Fruit fly (Drosophila melanogaster): ENCODE results near the gene ase.
A peak's percentile ranks its signal among the peaks of the same experiment; 100 is the strongest.

Gene ase

dm6 chrX:460447-460846 lies at the start of gene ase:
TSS of gene ase (plus strand) at chrX:460747.
- no peak for TF ChIP-seq OdsH (GFP tag; optimal IDR thresholded peaks at IDR 0.05)
- TF ChIP-seq Sp1 (GFP tag; optimal IDR thresholded peaks at IDR 0.05) = no peak
- TF ChIP-seq GATAd (GFP tag; optimal IDR thresholded peaks at IDR 0.05) = no peak
- TF ChIP-seq br (GFP tag; optimal IDR thresholded peaks at IDR 0.05) = no peak
- TF ChIP-seq fru (GFP tag; optimal IDR thresholded peaks at IDR 0.05) = no peak
- TF ChIP-seq sage (GFP tag; optimal IDR thresholded peaks at IDR 0.05) = no peak
- no peak for TF ChIP-seq Hnf4 (GFP tag; optimal IDR thresholded peaks at IDR 0.05)
- TF ChIP-seq dmrt93B (GFP tag; optimal IDR thresholded peaks at IDR 0.05) = no peak

dm6 chrX:414352-414751 lies 46.2 kb upstream of the ase start:
- TF ChIP-seq Myc (optimal IDR thresholded peaks at IDR 0.05) = no peak
- no peak for TF ChIP-seq Abd-B (GFP tag; optimal IDR thresholded peaks at IDR 0.05)
- TF ChIP-seq rgr (GFP tag; optimal IDR thresholded peaks at IDR 0.05) = no peak
- TF ChIP-seq sv (GFP tag; optimal IDR thresholded peaks at IDR 0.05) = no peak
- no peak for TF ChIP-seq CrebA (GFP tag; optimal IDR thresholded peaks at IDR 0.05; ENCODE audit: borderline replicate concordance)
- TF ChIP-seq dl (GFP tag; optimal IDR thresholded peaks at IDR 0.05; ENCODE audit: insufficient read depth in 1 of 2, partially characterized antibody in 2 of 2) = no peak
- no peak for TF ChIP-seq pan (optimal IDR thresholded peaks at IDR 0.05)
- TF ChIP-seq dsf (GFP tag; optimal IDR thresholded peaks at IDR 0.05; ENCODE audit: borderline replicate concordance) = no peak
- TF ChIP-seq Hr78 (GFP tag; optimal IDR thresholded peaks at IDR 0.05) = no peak
- TF ChIP-seq woc (GFP tag; optimal IDR thresholded peaks at IDR 0.05) = no peak
- no peak for TF ChIP-seq usp (GFP tag; optimal IDR thresholded peaks at IDR 0.05)

DNA sequence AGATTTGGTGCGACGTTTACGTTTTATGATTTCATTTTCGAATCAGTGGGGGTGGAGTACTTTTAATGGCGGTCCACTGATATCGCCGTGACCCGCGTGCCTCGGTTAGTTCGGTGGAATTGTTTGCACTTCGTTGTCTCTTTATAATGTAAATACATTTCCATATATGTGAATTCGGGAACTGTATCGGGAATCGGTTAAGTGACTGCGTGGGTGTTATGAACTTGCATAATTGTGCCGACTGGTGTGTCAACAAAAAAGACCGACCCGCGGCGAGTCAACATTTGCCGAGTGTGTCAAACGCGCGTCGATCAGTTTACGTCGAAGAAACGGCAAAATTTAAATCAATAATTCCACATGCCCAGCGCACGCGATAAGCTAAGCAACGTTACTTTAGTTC lies 37.2 kb upstream of the ase start:
- TF ChIP-seq Myc (optimal IDR thresholded peaks at IDR 0.05) = no peak
- TF ChIP-seq fru (GFP tag; optimal IDR thresholded peaks at IDR 0.05) = no peak
- TF ChIP-seq br (GFP tag; optimal IDR thresholded peaks at IDR 0.05) = no peak
- no peak for TF ChIP-seq sage (GFP tag; optimal IDR thresholded peaks at IDR 0.05)
- no peak for TF ChIP-seq dl (GFP tag; optimal IDR thresholded peaks at IDR 0.05; ENCODE audit: insufficient read depth in 1 of 2, partially characterized antibody in 2 of 2)
- TF ChIP-seq pan (optimal IDR thresholded peaks at IDR 0.05) = no peak
- TF ChIP-seq Rel (GFP tag; optimal IDR thresholded peaks at IDR 0.05) = no peak
- TF ChIP-seq Rel (tag; optimal IDR thresholded peaks at IDR 0.05) = no peak
- no peak for TF ChIP-seq Dif (GFP tag; optimal IDR thresholded peaks at IDR 0.05; ENCODE audit: partially characterized antibody)
- TF ChIP-seq HLH106 (tag; optimal IDR thresholded peaks at IDR 0.05) = no peak
- no peak for TF ChIP-seq Hnf4 (GFP tag; optimal IDR thresholded peaks at IDR 0.05)
- TF ChIP-seq tai (GFP tag; optimal IDR thresholded peaks at IDR 0.05) = no peak

dm6 chrX:425524-425923 lies 35.0 kb upstream of the ase start:
- no peak for TF ChIP-seq Jra (GFP tag; optimal IDR thresholded peaks at IDR 0.05)
- peak; percentile 36 for TF ChIP-seq br (GFP tag; optimal IDR thresholded peaks at IDR 0.05)
- no peak for TF ChIP-seq lola (GFP tag; optimal IDR thresholded peaks at IDR 0.05)
- no peak for TF ChIP-seq Abd-B (GFP tag; optimal IDR thresholded peaks at IDR 0.05)
- TF ChIP-seq Myc (optimal IDR thresholded peaks at IDR 0.05) = no peak
- TF ChIP-seq psq (GFP tag; optimal IDR thresholded peaks at IDR 0.05) = no peak
- TF ChIP-seq Rel (GFP tag; optimal IDR thresholded peaks at IDR 0.05) = no peak
- no peak for TF ChIP-seq Rel (tag; optimal IDR thresholded peaks at IDR 0.05)
- peak; percentile 20 for TF ChIP-seq rgr (GFP tag; optimal IDR thresholded peaks at IDR 0.05)
- no peak for TF ChIP-seq dsf (GFP tag; optimal IDR thresholded peaks at IDR 0.05; ENCODE audit: borderline replicate concordance)
- TF ChIP-seq Dif (GFP tag; optimal IDR thresholded peaks at IDR 0.05; ENCODE audit: partially characterized antibody) = no peak
- TF ChIP-seq Dfd (GFP tag; optimal IDR thresholded peaks at IDR 0.05) = no peak
- TF ChIP-seq OdsH (GFP tag; optimal IDR thresholded peaks at IDR 0.05) = no peak
- peak; percentile 27 for TF ChIP-seq Sp1 (GFP tag; optimal IDR thresholded peaks at IDR 0.05)
- TF ChIP-seq GATAd (GFP tag; optimal IDR thresholded peaks at IDR 0.05) = no peak
- TF ChIP-seq Mio (GFP tag; optimal IDR thresholded peaks at IDR 0.05) = no peak
- TF ChIP-seq CG9705 (GFP tag; optimal IDR thresholded peaks at IDR 0.05) = no peak
- TF ChIP-seq Hr78 (GFP tag; optimal IDR thresholded peaks at IDR 0.05) = no peak
- no peak for TF ChIP-seq sage (GFP tag; optimal IDR thresholded peaks at IDR 0.05)
- peak; percentile 54 for TF ChIP-seq h (GFP tag; optimal IDR thresholded peaks at IDR 0.05)
- TF ChIP-seq Vsx2 (GFP tag; optimal IDR thresholded peaks at IDR 0.05; ENCODE audit: partially characterized antibody) = no peak
- no peak for TF ChIP-seq dl (GFP tag; optimal IDR thresholded peaks at IDR 0.05; ENCODE audit: insufficient read depth in 1 of 2, partially characterized antibody in 2 of 2)
- no peak for TF ChIP-seq Hr83 (GFP tag; optimal IDR thresholded peaks at IDR 0.05; ENCODE audit: poor library complexity, severe bottlenecking)
- TF ChIP-seq CrebA (GFP tag; optimal IDR thresholded peaks at IDR 0.05; ENCODE audit: borderline replicate concordance) = no peak
- peak; percentile 32 for TF ChIP-seq woc (GFP tag; optimal IDR thresholded peaks at IDR 0.05)
- peak; percentile 11 for TF ChIP-seq Hnf4 (GFP tag; optimal IDR thresholded peaks at IDR 0.05)
- no peak for TF ChIP-seq CG32264 (GFP tag; optimal IDR thresholded peaks at IDR 0.05)
- peak; percentile 63 for TF ChIP-seq fru (GFP tag; optimal IDR thresholded peaks at IDR 0.05)
- TF ChIP-seq dmrt93B (GFP tag; optimal IDR thresholded peaks at IDR 0.05) = no peak
- TF ChIP-seq usp (GFP tag; optimal IDR thresholded peaks at IDR 0.05) = no peak
- TF ChIP-seq ey (GFP tag; optimal IDR thresholded peaks at IDR 0.05) = peak; percentile 32
- peak in 1 of 2 experiments; percentile 44 for TF ChIP-seq foxo (GFP tag; optimal IDR thresholded peaks at IDR 0.05)
- no peak for TF ChIP-seq N (GFP tag; optimal IDR thresholded peaks at IDR 0.05)
- TF ChIP-seq tai (GFP tag; optimal IDR thresholded peaks at IDR 0.05) = no peak
- no peak for TF ChIP-seq sv (GFP tag; optimal IDR thresholded peaks at IDR 0.05)
- TF ChIP-seq HLH106 (tag; optimal IDR thresholded peaks at IDR 0.05) = peak; percentile 33
- no peak for TF ChIP-seq jim (GFP tag; optimal IDR thresholded peaks at IDR 0.05)
- TF ChIP-seq pan (optimal IDR thresholded peaks at IDR 0.05) = no peak
- TF ChIP-seq brk (GFP tag; optimal IDR thresholded peaks at IDR 0.05) = no peak
